Worm (Caenorhabditis elegans) whole organism, L2 larva: ENCODE measurements around the gene tdo-2.

Experiments
- C34F6.9 ChIP-seq: fragments of 150-350 bp; optimal IDR thresholded peaks from 2 replicates; lab custom pipeline; 2014; ENCODE audit warnings: missing biosample characterization, missing genetic modification characterization
- F13H6.1 ChIP-seq: sonication (generic microtip); optimal IDR thresholded peaks from 2 replicates; lab custom pipeline; 2016; ENCODE audit warnings: missing genetic modification characterization, missing compliant biosample characterization
- R02D3.7 ChIP-seq: fragments of 150-350 bp; optimal IDR thresholded peaks from 2 replicates; lab custom pipeline; 2014; ENCODE audit warnings: missing biosample characterization, missing genetic modification characterization
- Y55F3AM.14 ChIP-seq: fragments of 200-800 bp; sonication (Bioruptor generic); optimal IDR thresholded peaks from 2 replicates; lab custom pipeline; 2018; ENCODE audit warnings: mild to moderate bottlenecking, missing genetic modification characterization, missing compliant biosample characterization
- ZK546.5 ChIP-seq: sonication (generic microtip); optimal IDR thresholded peaks from 2 replicates; lab custom pipeline; 2017; ENCODE audit warnings: missing biosample characterization, missing genetic modification characterization
- alr-1 ChIP-seq: fragments of 150-350 bp; optimal IDR thresholded peaks from 2 replicates; lab custom pipeline; 2014; ENCODE audit warnings: missing biosample characterization, missing genetic modification characterization
- aly-2 ChIP-seq: fragments of 150-350 bp; optimal IDR thresholded peaks from 2 replicates; lab custom pipeline; 2014; ENCODE audit warnings: missing biosample characterization, missing genetic modification characterization
- ama-1 ChIP-seq: fragments of 150-350 bp; optimal IDR thresholded peaks from 2 replicates; lab custom pipeline; 2018; ENCODE audit warnings: inconsistent platforms
- blmp-1 ChIP-seq: sonication (generic microtip); optimal IDR thresholded peaks from 2 replicates; lab custom pipeline; 2017; ENCODE audit warnings: missing genetic modification characterization, mild to moderate bottlenecking, missing compliant biosample characterization, antibody characterized with exemption, moderate library complexity; ENCODE audit not compliant: insufficient read depth
- egl-27 ChIP-seq: sonication (generic microtip); optimal IDR thresholded peaks from 3 replicates; lab custom pipeline; 2017; ENCODE audit warnings: missing biosample characterization, missing genetic modification reagents, missing genetic modification characterization
- elt-1 ChIP-seq: fragments of 150-350 bp; optimal IDR thresholded peaks from 2 replicates; lab custom pipeline; 2014; ENCODE audit warnings: missing biosample characterization, missing genetic modification characterization
- elt-3 ChIP-seq: sonication (generic microtip); optimal IDR thresholded peaks from 2 replicates; lab custom pipeline; 2017; ENCODE audit warnings: missing biosample characterization, missing genetic modification characterization
- gmeb-1 ChIP-seq: fragments of 150-350 bp; optimal IDR thresholded peaks from 2 replicates; lab custom pipeline; 2014; ENCODE audit warnings: missing biosample characterization, missing genetic modification characterization
- lin-39 ChIP-seq: fragments of 150-350 bp; optimal IDR thresholded peaks from 2 replicates; lab custom pipeline; 2014; ENCODE audit warnings: missing biosample characterization, missing genetic modification reagents, missing genetic modification characterization
- mab-5 ChIP-seq: fragments of 150-350 bp; optimal IDR thresholded peaks from 2 replicates; lab custom pipeline; 2014; ENCODE audit warnings: missing biosample characterization, missing genetic modification characterization
- mbf-1 ChIP-seq: sonication (generic microtip); optimal IDR thresholded peaks from 2 replicates; lab custom pipeline; 2017; ENCODE audit warnings: missing biosample characterization, missing genetic modification characterization
- mdl-1 ChIP-seq, 2 experiments: fragments of 150-350 bp in 1 of 2; sonication (generic microtip) in 1 of 2; optimal IDR thresholded peaks; 2 replicates each; lab custom pipeline; 2017; ENCODE audit warnings: missing biosample characterization in 2 of 2, missing genetic modification characterization in 2 of 2
- nhr-10 ChIP-seq: sonication (generic microtip); optimal IDR thresholded peaks from 2 replicates; lab custom pipeline; 2017; ENCODE audit warnings: missing biosample characterization, missing genetic modification characterization
- nhr-11 ChIP-seq: fragments of 150-350 bp; optimal IDR thresholded peaks from 2 replicates; lab custom pipeline; 2014; ENCODE audit warnings: missing biosample characterization, missing genetic modification characterization
- nhr-12 ChIP-seq: fragments of 150-350 bp; optimal IDR thresholded peaks from 2 replicates; lab custom pipeline; 2014; ENCODE audit warnings: missing biosample characterization, missing genetic modification characterization
- nhr-129 ChIP-seq: fragments of 150-350 bp; optimal IDR thresholded peaks from 2 replicates; lab custom pipeline; 2014; ENCODE audit warnings: missing biosample characterization, missing genetic modification characterization
- nhr-21 ChIP-seq: fragments of 150-350 bp; optimal IDR thresholded peaks from 2 replicates; lab custom pipeline; 2014; ENCODE audit warnings: missing biosample characterization, missing genetic modification characterization
- nhr-23 ChIP-seq: fragments of 150-350 bp; optimal IDR thresholded peaks from 2 replicates; lab custom pipeline; 2014; ENCODE audit warnings: missing biosample characterization, missing genetic modification reagents, missing genetic modification characterization
- nhr-237 ChIP-seq: fragments of 150-350 bp; optimal IDR thresholded peaks from 2 replicates; lab custom pipeline; 2014; ENCODE audit warnings: missing biosample characterization, missing genetic modification characterization
- nhr-6 ChIP-seq: fragments of 150-350 bp; optimal IDR thresholded peaks from 2 replicates; lab custom pipeline; 2014; ENCODE audit warnings: missing biosample characterization, missing genetic modification characterization
- sma-3 ChIP-seq: sonication (generic microtip); optimal IDR thresholded peaks from 2 replicates; lab custom pipeline; 2016; ENCODE audit warnings: missing genetic modification reagents, missing genetic modification characterization, missing compliant biosample characterization
- sma-9 ChIP-seq, 2 experiments: fragments of 150-350 bp in 1 of 2; sonication (generic microtip) in 1 of 2; optimal IDR thresholded peaks; 2 replicates each; lab custom pipeline; 2014 to 2016; ENCODE audit warnings: missing genetic modification characterization in 2 of 2, mild to moderate bottlenecking in 1 of 2, missing biosample characterization in 1 of 2, missing compliant biosample characterization in 1 of 2, missing genetic modification reagents in 1 of 2, moderate library complexity in 1 of 2
- unc-39 ChIP-seq: fragments of 150-350 bp; optimal IDR thresholded peaks from 2 replicates; lab custom pipeline; 2014; ENCODE audit warnings: missing biosample characterization, missing genetic modification characterization
- unc-55 ChIP-seq: fragments of 150-350 bp; sonication (generic microtip); optimal IDR thresholded peaks from 3 replicates; lab custom pipeline; 2014; ENCODE audit warnings: missing biosample characterization, missing genetic modification reagents, missing genetic modification characterization
- unc-62 ChIP-seq: fragments of 150-350 bp; optimal IDR thresholded peaks from 2 replicates; lab custom pipeline; 2014; ENCODE audit warnings: missing biosample characterization, missing genetic modification reagents, missing genetic modification characterization
- zag-1 ChIP-seq: fragments of 150-350 bp; optimal IDR thresholded peaks from 2 replicates; lab custom pipeline; 2014; ENCODE audit warnings: missing biosample characterization, missing genetic modification characterization
- ztf-4 ChIP-seq: fragments of 150-350 bp; optimal IDR thresholded peaks from 2 replicates; lab custom pipeline; 2014; ENCODE audit warnings: missing biosample characterization, missing genetic modification characterization

tdo-2 gene

ce11 chrIII:5886893-5887292 lies 32.9 kb downstream of the tdo-2 start, which contains the start of gene C28H8.7:
Gene C28H8.7, minus strand, starts transcription at chrIII:5886993.
- TF ChIP-seq nhr-6 (tag; lab: Kevin White, UChicago): no peak
- TF ChIP-seq nhr-237 (tag; lab: Kevin White, UChicago): no peak
- no peak for TF ChIP-seq gmeb-1 (tag; lab: Kevin White, UChicago)

- TF ChIP-seq sma-3 (GFP tag; lab: Kevin White, UChicago) (no peak), elt-1 (tag; lab: Kevin White, UChicago) (no peak), ZK546.5 (tag; lab: Kevin White, UChicago) (no peak), R02D3.7 (tag; lab: Kevin White, UChicago) (no peak), nhr-11 (tag; lab: Kevin White, UChicago) (no peak), F13H6.1 (no peak), nhr-21 (no peak), mab-5 (tag; lab: Kevin White, UChicago) (no peak), unc-55 (GFP tag; lab: Kevin White, UChicago) (no peak), sma-9 (GFP tag; optimal IDR thresholded peaks at IDR 0.05; lab: Kevin White, UChicago) (no peak), sma-9 (tag; optimal IDR thresholded peaks at IDR 0.05; lab: Kevin White, UChicago) (no peak)
Observed at ce11 chrIII:5884459-5884858, 35.3 kb downstream of the tdo-2 start.

DNA sequence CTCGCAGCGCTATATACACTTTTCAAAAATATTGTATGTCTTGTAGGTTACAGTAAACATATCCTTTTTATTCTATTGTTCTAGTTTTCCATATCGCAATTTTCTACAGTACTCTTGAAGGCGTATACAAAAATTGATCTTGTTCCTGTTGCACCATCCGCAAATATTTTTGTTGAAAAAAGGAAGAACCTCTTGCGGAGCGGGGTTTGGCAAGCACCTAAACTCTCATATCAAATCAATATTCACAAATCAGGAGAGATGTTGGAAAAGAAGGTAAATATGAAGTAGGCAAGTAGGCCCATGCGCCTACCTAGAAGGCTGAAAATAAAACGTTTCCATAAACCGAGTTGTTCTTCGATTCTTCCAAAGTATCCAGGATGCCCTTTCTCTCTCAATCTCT lies 35.7 kb downstream of the tdo-2 start, which contains the start of gene C28H8.5:
TSS of gene C28H8.5 (plus strand) at position 301 of the 400 bp plus-strand sequence.
- no peak for TF ChIP-seq nhr-129 (tag; lab: Kevin White, UChicago)
- TF ChIP-seq aly-2 (tag; lab: Kevin White, UChicago): no peak
- TF ChIP-seq elt-3: no peak
- TF ChIP-seq nhr-12 (tag; lab: Kevin White, UChicago): no peak
- TF ChIP-seq sma-3 (GFP tag; lab: Kevin White, UChicago): no peak
- TF ChIP-seq ztf-4 (tag; lab: Kevin White, UChicago): no peak
- TF ChIP-seq R02D3.7 (tag; lab: Kevin White, UChicago): no peak
- no peak for TF ChIP-seq ama-1 (lab: Kevin White, UChicago)
- TF ChIP-seq lin-39 (tag; lab: Kevin White, UChicago): no peak
- no peak for TF ChIP-seq unc-62 (GFP tag; lab: Kevin White, UChicago)
- TF ChIP-seq elt-1 (tag; lab: Kevin White, UChicago): no peak

ce11 chrIII:5883517-5883916 lies 36.2 kb downstream of the tdo-2 start:
- TF ChIP-seq ztf-4 (tag; lab: Kevin White, UChicago) (no peak), alr-1 (tag; lab: Kevin White, UChicago) (no peak), unc-62 (GFP tag; lab: Kevin White, UChicago) (no peak)

DNA sequence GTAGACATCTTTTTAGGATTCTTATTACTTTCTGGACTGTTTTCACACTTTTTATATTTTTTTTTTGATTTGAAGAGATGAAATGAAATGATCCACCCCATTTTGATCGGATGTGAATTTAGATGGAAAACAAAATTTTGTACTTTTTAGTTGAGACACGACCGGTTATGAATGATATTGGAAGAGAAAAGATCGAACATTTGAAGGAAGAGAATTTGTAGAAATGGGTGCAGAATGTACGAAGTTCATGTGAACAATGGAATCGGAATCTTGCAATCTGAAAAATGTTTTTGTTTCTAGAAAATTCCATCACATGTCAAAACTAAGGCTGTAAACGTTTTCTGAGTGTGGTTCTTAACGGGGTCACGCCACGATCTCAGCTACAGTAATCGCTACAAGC lies 36.9 kb downstream of the tdo-2 start, which contains the start of gene F01F1.14:
TSS of gene F01F1.14 (minus strand) at position 101 of the 400 bp plus-strand sequence.
- no peak for TF ChIP-seq Y55F3AM.14 (GFP tag; lab: Kevin White, UChicago)
- TF ChIP-seq aly-2 (tag; lab: Kevin White, UChicago): no peak
- TF ChIP-seq nhr-129 (tag; lab: Kevin White, UChicago): no peak
- TF ChIP-seq lin-39 (tag; lab: Kevin White, UChicago): no peak
- TF ChIP-seq elt-1 (tag; lab: Kevin White, UChicago): no peak
- TF ChIP-seq gmeb-1 (tag; lab: Kevin White, UChicago): no peak
- TF ChIP-seq unc-55 (GFP tag; lab: Kevin White, UChicago): no peak
- no peak for TF ChIP-seq egl-27 (tag; lab: Kevin White, UChicago)
- TF ChIP-seq, all 48 proteins: peak for 0

- no peak for TF ChIP-seq ama-1 (lab: Kevin White, UChicago)
- TF ChIP-seq mab-5 (tag; lab: Kevin White, UChicago): no peak
- no peak for TF ChIP-seq zag-1 (tag; lab: Kevin White, UChicago)
- no peak for TF ChIP-seq nhr-10 (tag; lab: Kevin White, UChicago)
- no peak for TF ChIP-seq Y55F3AM.14 (GFP tag; lab: Kevin White, UChicago)
- no peak for TF ChIP-seq elt-1 (tag; lab: Kevin White, UChicago)
- no peak for TF ChIP-seq ZK546.5 (tag; lab: Kevin White, UChicago)
- no peak for TF ChIP-seq mdl-1 (tag; optimal IDR thresholded peaks at IDR 0.05; lab: Kevin White, UChicago)
- no peak for TF ChIP-seq unc-39 (tag; lab: Kevin White, UChicago)
- TF ChIP-seq R02D3.7 (tag; lab: Kevin White, UChicago): no peak
- no peak for TF ChIP-seq mbf-1
- no peak for TF ChIP-seq nhr-23 (tag; lab: Kevin White, UChicago)
- no peak for TF ChIP-seq blmp-1 (tag; lab: Kevin White, UChicago)
- TF ChIP-seq C34F6.9 (tag; lab: Kevin White, UChicago): no peak
Observed at ce11 chrIII:5882284-5882683, 37.5 kb downstream of the tdo-2 start.
